Worm (Caenorhabditis elegans) whole organism, early embryonic: ENCODE results near the gene tag-115.
A peak's percentile ranks its signal among the peaks of the same experiment; 100 is the strongest.

Source experiments
- B0310.2 ChIP-seq: sonication (generic microtip); optimal IDR thresholded peaks from 2 replicates; lab custom pipeline; 2016; ENCODE audit warnings: mild to moderate bottlenecking, missing genetic modification characterization, missing compliant biosample characterization
- F13C5.2 ChIP-seq: sonication (generic microtip); optimal IDR thresholded peaks from 2 replicates; lab custom pipeline; 2017; ENCODE audit warnings: mild to moderate bottlenecking, missing genetic modification characterization, inconsistent platforms, missing compliant biosample characterization
- aly-1 ChIP-seq: sonication (generic microtip); optimal IDR thresholded peaks from 2 replicates; lab custom pipeline; 2016; ENCODE audit warnings: missing genetic modification characterization, missing compliant biosample characterization
- ama-1 ChIP-seq: fragments of 150-350 bp; optimal IDR thresholded peaks from 2 replicates; lab custom pipeline; 2014
- ceh-13 ChIP-seq: fragments of 200-800 bp; sonication (Bioruptor generic); optimal IDR thresholded peaks from 2 replicates; lab custom pipeline; 2018; ENCODE audit warnings: mild to moderate bottlenecking, missing genetic modification characterization, missing compliant biosample characterization
- ceh-36 ChIP-seq: sonication (generic microtip); optimal IDR thresholded peaks from 2 replicates; lab custom pipeline; 2016; ENCODE audit warnings: missing genetic modification characterization, inconsistent platforms, missing compliant biosample characterization
- ets-7 ChIP-seq: sonication (generic microtip); optimal IDR thresholded peaks from 2 replicates; lab custom pipeline; 2016; ENCODE audit warnings: missing genotype, missing genetic modification characterization, missing compliant biosample characterization
- flt-1 ChIP-seq: fragments of 200-800 bp; sonication (Bioruptor generic); IDR thresholded peaks from 2 replicates; pipeline ENCODE4 v1.3.6; 2022; ENCODE audit warnings: missing genetic modification characterization, missing compliant biosample characterization
- hmbx-1 ChIP-seq: sonication (generic microtip); optimal IDR thresholded peaks from 2 replicates; lab custom pipeline; 2016; ENCODE audit warnings: mild to moderate bottlenecking, missing genetic modification characterization, missing compliant biosample characterization
- hmg-4 ChIP-seq: fragments of 200-800 bp; sonication (Bioruptor generic); optimal IDR thresholded peaks from 2 replicates; lab custom pipeline; 2018; ENCODE audit warnings: mild to moderate bottlenecking, missing genetic modification characterization, missing compliant biosample characterization
- hnd-1 ChIP-seq: sonication (generic microtip); optimal IDR thresholded peaks from 2 replicates; lab custom pipeline; 2016; ENCODE audit warnings: missing genetic modification characterization, missing compliant biosample characterization
- pes-1 ChIP-seq: fragments of 200-800 bp; sonication (Bioruptor generic); IDR thresholded peaks from 2 replicates; pipeline ENCODE4 v1.3.6; 2022; ENCODE audit warnings: missing genetic modification reagents, missing genetic modification characterization, missing compliant biosample characterization
- scrt-1 ChIP-seq: fragments of 200-800 bp; sonication (Bioruptor generic); IDR thresholded peaks from 2 replicates; pipeline ENCODE4 v1.3.6; 2022; ENCODE audit warnings: missing genetic modification characterization, missing compliant biosample characterization
- sea-1 ChIP-seq: fragments of 200-800 bp; sonication (Bioruptor generic); conservative IDR thresholded peaks from 2 replicates; pipeline ENCODE4 v1.3.6; 2022; ENCODE audit warnings: missing genetic modification characterization, missing compliant biosample characterization
- tbx-11 ChIP-seq: fragments of 200-800 bp; sonication (Bioruptor generic); IDR thresholded peaks from 2 replicates; pipeline ENCODE4 v1.3.6; 2022; ENCODE audit warnings: missing genetic modification characterization, missing compliant biosample characterization
- tbx-37 ChIP-seq: fragments of 200-800 bp; sonication (Bioruptor generic); conservative IDR thresholded peaks from 2 replicates; pipeline ENCODE4 v1.3.6; 2022; ENCODE audit warnings: missing genetic modification reagents, missing genetic modification characterization, missing compliant biosample characterization
- tra-4 ChIP-seq: sonication (generic microtip); optimal IDR thresholded peaks from 2 replicates; lab custom pipeline; 2017; ENCODE audit warnings: missing genetic modification characterization, missing compliant biosample characterization

The tag-115 gene

ce11 chrIV:13255886-13256285 is 16.7 kb upstream of the tag-115 start, which contains the start of gene bus-12:
Gene bus-12 (plus strand): TSS chrIV:13256186.
- TF ChIP-seq scrt-1 (GFP tag; lab: Robert Waterston, UW) (no peak), B0310.2 (no peak)

DNA sequence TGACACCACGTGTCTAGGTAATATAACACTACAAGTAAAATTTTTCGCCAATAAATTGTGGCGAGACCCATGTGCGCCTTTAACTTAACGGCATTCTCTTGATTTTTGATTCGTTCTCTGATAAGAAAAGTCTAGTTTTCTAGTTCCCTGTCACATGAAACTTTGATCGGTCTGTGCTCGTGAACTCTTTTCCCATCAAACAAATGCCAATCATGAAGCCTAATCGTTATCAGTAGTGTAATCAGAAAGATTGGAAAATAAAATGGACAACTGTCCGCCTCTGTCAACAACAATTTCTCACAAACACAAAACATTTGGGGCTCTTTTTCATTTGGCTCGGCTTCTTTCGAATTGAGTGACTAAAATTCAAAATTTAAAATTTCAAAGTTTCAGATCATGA is 14.6 kb upstream of the tag-115 start, which contains the start of gene ttr-45:
Gene ttr-45, plus strand, starts transcription at position 385 of the 400 bp plus-strand sequence.
- TF ChIP-seq flt-1 (GFP tag; lab: Robert Waterston, UW) (no peak), scrt-1 (GFP tag; lab: Robert Waterston, UW) (no peak), sea-1 (GFP tag; lab: Robert Waterston, UW) (no peak), ets-7 (no peak), tbx-37 (no peak), hnd-1 (tag; lab: Kevin White, UChicago) (no peak)

- no peak for TF ChIP-seq tbx-11 (GFP tag; lab: Robert Waterston, UW)
- no peak for TF ChIP-seq ceh-13 (GFP tag; lab: Kevin White, UChicago)
- TF ChIP-seq hnd-1 (tag; lab: Kevin White, UChicago): no peak
- TF ChIP-seq ceh-36 (tag; lab: Kevin White, UChicago): no peak
- TF ChIP-seq ets-7: no peak
- no peak for TF ChIP-seq scrt-1 (GFP tag; lab: Robert Waterston, UW)
- no peak for TF ChIP-seq pes-1 (GFP tag; lab: Robert Waterston, UW)
- no peak for TF ChIP-seq hmg-4 (GFP tag; lab: Kevin White, UChicago)
- no peak for TF ChIP-seq hmbx-1 (tag; lab: Kevin White, UChicago)
- TF ChIP-seq aly-1 (tag; lab: Kevin White, UChicago): no peak
- no peak for TF ChIP-seq B0310.2
- TF ChIP-seq F13C5.2 (tag; lab: Kevin White, UChicago): no peak
- no peak for TF ChIP-seq flt-1 (GFP tag; lab: Robert Waterston, UW)
- no peak for TF ChIP-seq ama-1 (lab: Kevin White, UChicago)
- no peak for TF ChIP-seq tbx-37
Observed at ce11 chrIV:13252211-13252610, 13.0 kb upstream of the tag-115 start, which contains the start of gene ttr-51. Gene ttr-51 (minus strand): TSS chrIV:13252311.

DNA sequence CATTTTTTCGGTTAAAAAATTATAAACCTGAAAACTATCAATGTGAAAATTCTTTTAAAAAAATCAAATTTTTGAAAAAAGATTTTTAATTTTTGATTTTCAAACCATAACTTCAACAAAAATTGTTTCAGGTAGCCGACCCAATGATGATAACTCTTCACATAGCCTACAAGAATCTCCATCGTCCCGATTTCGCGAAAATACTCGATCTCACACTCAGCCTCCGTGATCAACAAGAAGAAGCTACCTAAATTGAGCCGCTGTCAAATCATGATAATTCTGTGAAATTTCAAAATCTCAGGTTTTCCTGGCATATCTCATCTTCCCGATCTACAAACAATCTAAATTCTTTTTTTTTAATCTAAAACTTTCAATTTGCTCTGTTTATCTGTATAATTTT is 11.0 kb upstream of the tag-115 start:
- TF ChIP-seq ceh-13 (GFP tag; lab: Kevin White, UChicago): no peak
- no peak for TF ChIP-seq ama-1 (lab: Kevin White, UChicago)
- TF ChIP-seq tra-4 (tag; lab: Kevin White, UChicago): no peak
- TF ChIP-seq ets-7: no peak
- no peak for TF ChIP-seq B0310.2
- TF ChIP-seq scrt-1 (GFP tag; lab: Robert Waterston, UW): no peak
- no peak for TF ChIP-seq tbx-11 (GFP tag; lab: Robert Waterston, UW)
- TF ChIP-seq tbx-37: no peak
- TF ChIP-seq hnd-1 (tag; lab: Kevin White, UChicago): no peak
- no peak for TF ChIP-seq hmg-4 (GFP tag; lab: Kevin White, UChicago)
- no peak for TF ChIP-seq sea-1 (GFP tag; lab: Robert Waterston, UW)
- no peak for TF ChIP-seq flt-1 (GFP tag; lab: Robert Waterston, UW)

- TF ChIP-seq tbx-11 (GFP tag; lab: Robert Waterston, UW): no peak
- no peak for TF ChIP-seq F13C5.2 (tag; lab: Kevin White, UChicago)
- TF ChIP-seq tbx-37: no peak
Observed at ce11 chrIV:13247780-13248179, 8.6 kb upstream of the tag-115 start.

ce11 chrIV:13246961-13247360 is 7.7 kb upstream of the tag-115 start, which contains the start of gene JC8.7:
Gene JC8.7 (plus strand): TSS chrIV:13247261.
- TF ChIP-seq pes-1 (GFP tag; lab: Robert Waterston, UW) (no peak), tra-4 (tag; lab: Kevin White, UChicago) (no peak), hmg-4 (GFP tag; lab: Kevin White, UChicago) (no peak), hmbx-1 (tag; lab: Kevin White, UChicago) (no peak), scrt-1 (GFP tag; lab: Robert Waterston, UW) (no peak), ets-7 (no peak), sea-1 (GFP tag; lab: Robert Waterston, UW) (no peak), F13C5.2 (tag; lab: Kevin White, UChicago) (no peak), ceh-13 (GFP tag; lab: Kevin White, UChicago) (no peak), aly-1 (tag; lab: Kevin White, UChicago) (no peak), hnd-1 (tag; lab: Kevin White, UChicago) (no peak), flt-1 (GFP tag; lab: Robert Waterston, UW) (no peak), B0310.2 (no peak), ceh-36 (tag; lab: Kevin White, UChicago) (no peak), tbx-11 (GFP tag; lab: Robert Waterston, UW) (no peak)

- 0 out of 2 replicates have a peak, but pooled peaks have one; percentile 7 for TF ChIP-seq scrt-1 (GFP tag; lab: Robert Waterston, UW)
- TF ChIP-seq hnd-1 (tag; lab: Kevin White, UChicago): no peak
- TF ChIP-seq tbx-11 (GFP tag; lab: Robert Waterston, UW): no peak
- TF ChIP-seq sea-1 (GFP tag; lab: Robert Waterston, UW): no peak
- TF ChIP-seq ets-7: no peak
Observed at ce11 chrIV:13244024-13244423, 4.8 kb upstream of the tag-115 start, which contains the start of gene cox-11. Gene cox-11 (plus strand): TSS chrIV:13244324.

DNA sequence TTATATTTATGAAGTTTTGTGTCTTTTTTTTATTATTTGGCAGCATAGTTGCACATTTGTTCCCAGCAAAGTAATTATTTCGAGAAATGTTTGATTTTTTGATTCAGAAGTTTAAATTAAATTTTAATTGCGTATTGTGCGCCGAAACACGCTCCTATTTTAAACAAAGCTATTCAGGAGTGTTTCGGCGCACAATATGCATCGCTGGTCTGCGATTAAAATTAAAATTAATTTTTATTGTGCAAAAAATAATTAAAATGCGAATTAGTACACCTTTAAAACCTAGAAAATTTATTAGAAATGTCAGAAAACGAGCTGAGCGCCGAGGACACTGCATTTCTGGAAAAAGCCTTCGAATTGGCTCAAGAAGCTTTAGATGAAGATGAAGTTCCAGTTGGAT is 4.2 kb upstream of the tag-115 start, which contains the start of gene JC8.4:
Gene JC8.4, plus strand, starts transcription at position 301 of the 400 bp plus-strand sequence.
- no peak for TF ChIP-seq tbx-11 (GFP tag; lab: Robert Waterston, UW)
- TF ChIP-seq hmg-4 (GFP tag; lab: Kevin White, UChicago): no peak
- TF ChIP-seq tbx-37: no peak
- no peak for TF ChIP-seq sea-1 (GFP tag; lab: Robert Waterston, UW)
- TF ChIP-seq tra-4 (tag; lab: Kevin White, UChicago): no peak
- no peak for TF ChIP-seq hmbx-1 (tag; lab: Kevin White, UChicago)
- TF ChIP-seq B0310.2: no peak
